Fruit fly (Drosophila melanogaster) whole organism: Measurements from ENCODE around the gene CG7810.

Experiments used
- CG8478 ChIP-seq: fragments of >200 bp; optimal IDR thresholded peaks from 2 replicates; lab custom pipeline; 2018; ENCODE audit warnings: inconsistent platforms
- Dll ChIP-seq: fragments of >200 bp; optimal IDR thresholded peaks from 2 replicates; lab custom pipeline; 2017
- EcR ChIP-seq, 2 experiments: fragments of >200 bp; optimal IDR thresholded peaks; 2 replicates each; lab custom pipeline; 2017; ENCODE audit warnings: missing biosample characterization in 2 of 2, missing genetic modification characterization in 2 of 2, missing genetic modification reagents in 2 of 2
- pan ChIP-seq: fragments of >200 bp; optimal IDR thresholded peaks from 2 replicates; lab custom pipeline; 2017
- usp ChIP-seq: fragments of >200 bp; optimal IDR thresholded peaks from 2 replicates; lab custom pipeline; 2017; ENCODE audit warnings: missing biosample characterization, missing genetic modification characterization, mixed read lengths

DNA sequence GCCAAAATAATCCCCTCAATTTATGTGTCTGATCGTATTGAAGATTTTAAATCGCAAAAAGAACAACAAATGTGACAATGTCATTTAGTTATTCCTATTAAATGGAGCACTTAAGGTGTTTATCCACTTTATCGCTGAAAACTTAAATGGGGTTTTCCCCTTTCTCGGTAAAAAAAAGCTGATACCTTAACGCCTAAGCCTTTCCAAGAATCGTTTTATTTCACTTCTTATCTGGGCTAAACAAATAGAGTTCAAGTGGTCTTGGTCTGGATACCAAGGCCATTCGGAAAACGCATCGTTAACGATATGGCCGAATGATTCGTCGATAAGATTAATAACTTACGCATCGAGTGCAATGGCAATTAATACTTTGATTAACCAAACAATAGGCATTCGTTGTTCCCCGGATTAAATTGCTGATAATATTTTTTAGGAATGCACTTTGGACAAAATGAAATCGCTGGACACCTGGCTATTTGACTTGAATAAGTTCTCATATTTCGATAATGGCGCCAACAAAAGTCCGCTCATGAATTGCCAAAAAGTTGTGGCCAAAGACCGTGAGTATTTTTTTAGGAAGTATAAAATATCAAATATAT, 28.9 kb upstream of the CG7810 start:
- TF ChIP-seq CG8478 (no peak), EcR (GFP tag; optimal IDR thresholded peaks at IDR 0.05; lab: Kevin White, UChicago) (no peak), Dll (no peak), pan (lab: Kevin White, UChicago) (no peak), usp (no peak)
